Fruit fly (Drosophila melanogaster) whole organism, embryonic: ENCODE measurements around the gene Svil.

Experiments used
- Ada2b ChIP-seq: fragments of 200-800 bp; sonication (Bioruptor generic); IDR thresholded peaks from 2 replicates; pipeline ENCODE4 v1.3.6; 2022; ENCODE audit warnings: missing biosample characterization, missing genetic modification characterization
- Antp ChIP-seq: fragments of 200-800 bp; sonication (Bioruptor generic); optimal IDR thresholded peaks from 3 replicates; lab custom pipeline; 2016; ENCODE audit warnings: missing biosample characterization, missing genetic modification characterization
- Atf6 ChIP-seq: fragments of 200-800 bp; sonication (Bioruptor generic); IDR thresholded peaks from 2 replicates; pipeline ENCODE4 v1.3.6; 2022; ENCODE audit warnings: missing biosample characterization, missing genetic modification characterization
- Bgb ChIP-seq: fragments of 200-800 bp; sonication (Bioruptor generic); IDR thresholded peaks from 2 replicates; pipeline ENCODE4 v1.3.6; 2022; ENCODE audit warnings: missing biosample characterization, missing genetic modification characterization; ENCODE audit not compliant: partially characterized antibody
- CG1024 ChIP-seq: fragments of 200-800 bp; sonication (Bioruptor generic); IDR thresholded peaks from 2 replicates; pipeline ENCODE4 v1.3.6; 2022; ENCODE audit warnings: missing biosample characterization, missing genetic modification characterization
- CG11398 ChIP-seq: fragments of 200-800 bp; sonication (Bioruptor generic); optimal IDR thresholded peaks from 2 replicates; lab custom pipeline; 2016; ENCODE audit warnings: missing biosample characterization, missing genetic modification characterization
- CG11696 ChIP-seq: fragments of 200-800 bp; sonication (Bioruptor generic); IDR thresholded peaks from 2 replicates; pipeline ENCODE4 v1.3.6; 2022; ENCODE audit warnings: missing biosample characterization, missing genetic modification characterization
- CG12659 ChIP-seq: fragments of 200-800 bp; sonication (Bioruptor generic); optimal IDR thresholded peaks from 3 replicates; lab custom pipeline; 2017; ENCODE audit warnings: mild to moderate bottlenecking, missing biosample characterization, missing genetic modification reagents, missing genetic modification characterization
- CG14667 ChIP-seq: fragments of 200-800 bp; sonication (Bioruptor generic); IDR thresholded peaks from 2 replicates; pipeline ENCODE4 v1.3.6; 2022; ENCODE audit warnings: missing biosample characterization, missing genetic modification characterization
- CG15601 ChIP-seq: fragments of 200-800 bp; sonication (Bioruptor generic); optimal IDR thresholded peaks from 3 replicates; lab custom pipeline; 2019; ENCODE audit warnings: missing biosample characterization, mild to moderate bottlenecking, missing genetic modification characterization, moderate library complexity
- CG17829 ChIP-seq: fragments of 200-800 bp; optimal IDR thresholded peaks from 2 replicates; lab custom pipeline; 2019; ENCODE audit warnings: missing biosample characterization, mild to moderate bottlenecking, missing genetic modification characterization, moderate library complexity
- CG3407 ChIP-seq: fragments of 200-800 bp; sonication (Bioruptor generic); optimal IDR thresholded peaks from 2 replicates; lab custom pipeline; 2018; ENCODE audit warnings: missing biosample characterization, mild to moderate bottlenecking, missing genetic modification characterization
- CG43689 ChIP-seq: fragments of 200-800 bp; sonication (Bioruptor generic); IDR thresholded peaks from 2 replicates; pipeline ENCODE4 v1.3.6; 2022; ENCODE audit warnings: missing biosample characterization, missing genetic modification characterization
- CG7372 ChIP-seq: fragments of 200-800 bp; sonication (Bioruptor generic); IDR thresholded peaks from 2 replicates; pipeline ENCODE4 v1.3.6; 2022; ENCODE audit warnings: missing biosample characterization, missing genetic modification characterization
- CG9727 ChIP-seq: fragments of 200-800 bp; sonication (Bioruptor generic); optimal IDR thresholded peaks from 3 replicates; lab custom pipeline; 2017; ENCODE audit warnings: missing biosample characterization, mild to moderate bottlenecking, missing genetic modification characterization
- Chrac-16 ChIP-seq: fragments of 200-800 bp; sonication (Bioruptor generic); optimal IDR thresholded peaks from 3 replicates; lab custom pipeline; 2016; ENCODE audit warnings: missing biosample characterization, missing genetic modification characterization
- CrebB ChIP-seq: fragments of 200-800 bp; sonication (Bioruptor generic); optimal IDR thresholded peaks from 3 replicates; lab custom pipeline; 2018; ENCODE audit warnings: missing biosample characterization, mild to moderate bottlenecking, missing genetic modification characterization
- Elba2 ChIP-seq: fragments of 200-800 bp; sonication (Bioruptor generic); optimal IDR thresholded peaks from 3 replicates; lab custom pipeline; 2016; ENCODE audit warnings: missing biosample characterization, missing genetic modification characterization
- Kr ChIP-seq: fragments of 200-800 bp; sonication (Bioruptor generic); optimal IDR thresholded peaks from 2 replicates; lab custom pipeline; 2017; ENCODE audit warnings: missing biosample characterization, mild to moderate bottlenecking, missing genetic modification characterization
- Med ChIP-seq: fragments of 200-800 bp; sonication (Bioruptor generic); peaks from one replicate; lab custom pipeline; 2016; ENCODE audit warnings: missing biosample characterization, missing genetic modification characterization, mild to moderate bottlenecking, inconsistent platforms, moderate library complexity
- NC2β ChIP-seq: fragments of 200-800 bp; sonication (Bioruptor generic); optimal IDR thresholded peaks from 2 replicates; lab custom pipeline; 2016; ENCODE audit warnings: missing biosample characterization, missing genetic modification characterization
- NFAT ChIP-seq: fragments of 200-800 bp; sonication (Bioruptor generic); IDR thresholded peaks from 2 replicates; pipeline ENCODE4 v1.3.6; 2022; ENCODE audit warnings: missing biosample characterization, missing genetic modification characterization
- NK7.1 ChIP-seq: fragments of 200-800 bp; sonication (Bioruptor generic); optimal IDR thresholded peaks from 3 replicates; lab custom pipeline; 2016; ENCODE audit warnings: missing biosample characterization, missing genetic modification characterization
- Nf-YA ChIP-seq: fragments of 200-800 bp; sonication (Bioruptor generic); IDR thresholded peaks from 2 replicates; pipeline ENCODE4 v1.3.6; 2022; ENCODE audit warnings: missing biosample characterization, missing genetic modification characterization
- Nf-YB ChIP-seq: fragments of 200-800 bp; sonication (Bioruptor generic); optimal IDR thresholded peaks from 3 replicates; lab custom pipeline; 2019; ENCODE audit warnings: missing biosample characterization, mild to moderate bottlenecking, missing genetic modification characterization, moderate library complexity
- Scr ChIP-seq: fragments of 200-800 bp; sonication (Bioruptor generic); IDR thresholded peaks from 2 replicates; pipeline ENCODE4 v1.3.6; 2022; ENCODE audit warnings: missing biosample characterization, missing genetic modification characterization; ENCODE audit not compliant: partially characterized antibody
- Xrp1 ChIP-seq: fragments of 200-800 bp; sonication (Bioruptor generic); IDR thresholded peaks from 2 replicates; pipeline ENCODE4 v1.3.6; 2022; ENCODE audit warnings: missing biosample characterization, missing genetic modification characterization
- ase ChIP-seq: fragments of 200-800 bp; sonication (Bioruptor generic); IDR thresholded peaks from 3 replicates; pipeline ENCODE4 v1.3.6; 2022; ENCODE audit warnings: missing biosample characterization, missing genetic modification characterization
- bab2 ChIP-seq: fragments of 200-800 bp; sonication (Bioruptor generic); optimal IDR thresholded peaks from 2 replicates; lab custom pipeline; 2016; ENCODE audit warnings: missing biosample characterization, missing genetic modification characterization
- emc ChIP-seq: fragments of 200-800 bp; sonication (Bioruptor generic); optimal IDR thresholded peaks from 2 replicates; lab custom pipeline; 2016; ENCODE audit warnings: missing biosample characterization, missing genetic modification characterization
- en ChIP-seq: fragments of 200-800 bp; sonication (Bioruptor generic); optimal IDR thresholded peaks from 2 replicates; lab custom pipeline; 2016; ENCODE audit warnings: missing biosample characterization, missing genetic modification characterization
- fru ChIP-seq: fragments of >200 bp; optimal IDR thresholded peaks from 2 replicates; lab custom pipeline; 2017
- gro ChIP-seq: fragments of 200-800 bp; sonication (Bioruptor generic); optimal IDR thresholded peaks from 2 replicates; lab custom pipeline; 2016; ENCODE audit warnings: missing biosample characterization, missing genetic modification characterization
- hbn ChIP-seq: fragments of 200-800 bp; sonication (Bioruptor generic); IDR thresholded peaks from 2 replicates; pipeline ENCODE4 v1.3.6; 2022; ENCODE audit warnings: missing biosample characterization, missing genetic modification characterization; ENCODE audit not compliant: partially characterized antibody
- jumu ChIP-seq: fragments of 200-800 bp; sonication (Bioruptor generic); optimal IDR thresholded peaks from 3 replicates; lab custom pipeline; 2016; ENCODE audit warnings: missing biosample characterization, missing genetic modification characterization
- kah ChIP-seq: fragments of 200-800 bp; sonication (Bioruptor generic); optimal IDR thresholded peaks from 2 replicates; lab custom pipeline; 2018; ENCODE audit warnings: missing biosample characterization, mild to moderate bottlenecking, missing genetic modification characterization
- lab ChIP-seq: fragments of 200-800 bp; sonication (Bioruptor generic); optimal IDR thresholded peaks from 3 replicates; lab custom pipeline; 2017; ENCODE audit warnings: missing biosample characterization, missing genetic modification characterization, mild to moderate bottlenecking, moderate library complexity, missing genetic modification reagents
- lbe ChIP-seq: fragments of 200-800 bp; sonication (Bioruptor generic); optimal IDR thresholded peaks from 2 replicates; lab custom pipeline; 2016; ENCODE audit warnings: missing biosample characterization, mild to moderate bottlenecking, missing genetic modification characterization
- nau ChIP-seq: fragments of 200-800 bp; sonication (Bioruptor generic); optimal IDR thresholded peaks from 3 replicates; lab custom pipeline; 2017; ENCODE audit warnings: missing biosample characterization, mild to moderate bottlenecking, missing genetic modification characterization, missing genetic modification reagents
- nmo ChIP-seq: fragments of 200-800 bp; sonication (Bioruptor generic); optimal IDR thresholded peaks from 2 replicates; lab custom pipeline; 2018; ENCODE audit warnings: missing biosample characterization, mild to moderate bottlenecking, missing genetic modification characterization, moderate library complexity
- pan ChIP-seq, 4 experiments: fragments of >200 bp in 3 of 4; fragments of 200-800 bp in 1 of 4; sonication (Bioruptor generic) in 1 of 4; optimal IDR thresholded peaks in 3 of 4; IDR thresholded peaks in 1 of 4; 2 replicates each; pipeline versions ENCODE4 v1.3.6 to Lab custom; 2017 to 2022; ENCODE audit warnings: missing biosample characterization in 2 of 4, missing genetic modification characterization in 2 of 4, mixed read lengths in 1 of 4
- pfk ChIP-seq: fragments of 200-800 bp; sonication (Bioruptor generic); optimal IDR thresholded peaks from 2 replicates; lab custom pipeline; 2018; ENCODE audit warnings: missing biosample characterization, mild to moderate bottlenecking, missing genetic modification characterization, moderate library complexity
- repo ChIP-seq: fragments of 200-800 bp; sonication (Bioruptor generic); optimal IDR thresholded peaks from 2 replicates; lab custom pipeline; 2016; ENCODE audit warnings: missing biosample characterization, missing genetic modification characterization
- row ChIP-seq: fragments of 200-800 bp; sonication (Bioruptor generic); IDR thresholded peaks from 3 replicates; pipeline ENCODE4 v1.3.6; 2022; ENCODE audit warnings: missing biosample characterization, missing genetic modification characterization
- sob ChIP-seq: fragments of 200-800 bp; sonication (Bioruptor generic); IDR thresholded peaks from 2 replicates; pipeline ENCODE4 v1.3.6; 2022; ENCODE audit warnings: missing biosample characterization, missing genetic modification characterization
- tgo ChIP-seq: fragments of 200-800 bp; sonication (Bioruptor generic); IDR thresholded peaks from 3 replicates; pipeline ENCODE4 v1.3.6; 2022; ENCODE audit warnings: missing biosample characterization, missing genetic modification characterization
- tin ChIP-seq: fragments of 200-800 bp; sonication (Bioruptor generic); optimal IDR thresholded peaks from 3 replicates; lab custom pipeline; 2016; ENCODE audit warnings: missing biosample characterization, missing genetic modification characterization
- tna ChIP-seq: fragments of 200-800 bp; sonication (Bioruptor generic); IDR thresholded peaks from 2 replicates; pipeline ENCODE4 v1.3.6; 2022; ENCODE audit warnings: missing biosample characterization, missing genetic modification characterization; ENCODE audit not compliant: partially characterized antibody
- toy ChIP-seq: fragments of 200-800 bp; sonication (Bioruptor generic); IDR thresholded peaks from 2 replicates; pipeline ENCODE4 v1.3.6; 2022; ENCODE audit warnings: missing biosample characterization, missing genetic modification characterization
- trh ChIP-seq: fragments of 200-800 bp; sonication (Bioruptor generic); optimal IDR thresholded peaks from 2 replicates; lab custom pipeline; 2016; ENCODE audit warnings: missing biosample characterization, missing genetic modification characterization
- tx ChIP-seq: fragments of 200-800 bp; sonication (Bioruptor generic); optimal IDR thresholded peaks from 2 replicates; lab custom pipeline; 2016; ENCODE audit warnings: missing biosample characterization, missing genetic modification characterization
- z ChIP-seq: fragments of 200-800 bp; sonication (Bioruptor generic); IDR thresholded peaks from 3 replicates; pipeline ENCODE4 v1.3.6; 2022; ENCODE audit warnings: missing biosample characterization, missing genetic modification characterization

The Svil gene

DNA sequence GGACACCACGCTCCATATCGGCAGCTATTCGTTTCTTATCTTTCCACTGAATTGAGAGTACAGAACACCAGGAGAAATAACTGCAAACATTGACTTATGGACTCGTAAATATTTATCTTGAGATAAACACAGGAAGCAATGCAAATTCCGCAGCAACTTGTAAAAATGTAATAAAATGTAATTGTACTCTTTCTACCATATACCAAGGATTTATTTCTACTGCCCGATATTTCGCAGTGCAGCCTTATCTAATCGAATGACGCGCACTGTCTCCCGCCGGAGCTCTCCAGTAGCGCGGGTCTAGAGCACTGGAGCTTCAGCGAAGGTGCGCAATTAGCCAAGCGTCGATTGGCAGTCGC lies 116.7 kb downstream of the Svil start (continued):
- TF ChIP-seq tna = no peak
- TF ChIP-seq CG3407 (GFP tag; lab: Kevin White, UChicago) = no peak
- TF ChIP-seq fru (lab: Kevin White, UChicago) = no peak
- peak; percentile 78 for TF ChIP-seq CG17829 (tag; lab: Kevin White, UChicago)
- TF ChIP-seq jumu = peak; percentile 89
- TF ChIP-seq CG14667 (GFP tag; lab: Robert Waterston, UW) = peak; percentile 87
- TF ChIP-seq NFAT (GFP tag; lab: Robert Waterston, UW) = peak; percentile 85
- no peak for TF ChIP-seq Bgb
- TF ChIP-seq tin = peak; percentile 83
- peak; percentile 80 for TF ChIP-seq CG12659
- no peak for TF ChIP-seq Kr (GFP tag; lab: Kevin White, UChicago)
- TF ChIP-seq en (GFP tag; lab: Kevin White, UChicago) = peak; percentile 51
- peak; percentile 80 for TF ChIP-seq CG43689 (GFP tag; lab: Robert Waterston, UW)
- peak; percentile 86 for TF ChIP-seq CG7372 (GFP tag; lab: Robert Waterston, UW)
- TF ChIP-seq bab2 (GFP tag; lab: Kevin White, UChicago) = peak; percentile 89
- TF ChIP-seq Chrac-16 = peak; percentile 66
- TF ChIP-seq CrebB = peak; percentile 65
- peak; percentile 99 for TF ChIP-seq Med
- TF ChIP-seq CG11696 (GFP tag; lab: Robert Waterston, UW) = peak; percentile 71; the same call in 1 of the 2 replicates
- peak; percentile 69; the same call in 1 of the 2 replicates for TF ChIP-seq Nf-YA (GFP tag; lab: Robert Waterston, UW)
- TF ChIP-seq Scr = no peak
- TF ChIP-seq tgo (GFP tag; lab: Robert Waterston, UW) = peak; percentile 93
- TF ChIP-seq Ada2b (GFP tag; lab: Robert Waterston, UW) = peak; percentile 92
- peak; percentile 91 for TF ChIP-seq toy (GFP tag; lab: Robert Waterston, UW)
- peak; percentile 91 for TF ChIP-seq Antp (GFP tag; lab: Kevin White, UChicago)
- peak; percentile 78 for TF ChIP-seq nau (GFP tag; lab: Kevin White, UChicago)
- TF ChIP-seq ase (GFP tag; lab: Robert Waterston, UW) = peak; percentile 88
- peak; percentile 12 for TF ChIP-seq trh
- TF ChIP-seq repo (GFP tag; lab: Kevin White, UChicago) = peak; percentile 84
- no peak for TF ChIP-seq hbn (GFP tag; lab: Robert Waterston, UW)
- peak; percentile 33 for TF ChIP-seq NC2β (GFP tag; lab: Kevin White, UChicago)
- peak; percentile 66 for TF ChIP-seq kah (GFP tag; lab: Kevin White, UChicago)
- TF ChIP-seq CG1024 = peak; percentile 80
- peak; percentile 97 for TF ChIP-seq lab (GFP tag; lab: Kevin White, UChicago)
- peak; percentile 6 for TF ChIP-seq tx (GFP tag; lab: Kevin White, UChicago)
- no peak for TF ChIP-seq CG11398 (GFP tag; lab: Kevin White, UChicago)
- peak; percentile 81 for TF ChIP-seq nmo (GFP tag; lab: Kevin White, UChicago)
- TF ChIP-seq Nf-YB (GFP tag; lab: Kevin White, UChicago) = peak; percentile 52
- no peak for TF ChIP-seq pfk
- TF ChIP-seq Elba2 (GFP tag; lab: Kevin White, UChicago) = no peak
- TF ChIP-seq emc = peak; percentile 36
- TF ChIP-seq Xrp1 (GFP tag; lab: Robert Waterston, UW) = peak; percentile 89
- peak; percentile 91 for TF ChIP-seq CG9727 (GFP tag; lab: Kevin White, UChicago)
- peak; percentile 32 for TF ChIP-seq CG15601 (tag; lab: Kevin White, UChicago)
- peak; percentile 76 for TF ChIP-seq NK7.1
- TF ChIP-seq sob (GFP tag; lab: Robert Waterston, UW) = peak; percentile 96
- peak; percentile 93 for TF ChIP-seq Atf6 (GFP tag; lab: Robert Waterston, UW)
- peak; percentile 84 for TF ChIP-seq lbe
- TF ChIP-seq row (GFP tag; lab: Robert Waterston, UW) = peak; percentile 97
- no peak for TF ChIP-seq pan (optimal IDR thresholded peaks at IDR 0.05; lab: Kevin White, UChicago)
- peak in 1 of 2 experiments; percentile 95 for TF ChIP-seq pan (GFP tag; optimal IDR thresholded peaks at IDR 0.05 in 1 of 2, IDR thresholded peaks at IDR 0.05 in 1 of 2)
- TF ChIP-seq z (GFP tag; lab: Robert Waterston, UW) = no peak
- peak; percentile 94 for TF ChIP-seq gro (GFP tag; lab: Kevin White, UChicago)
